Worm (Caenorhabditis elegans) whole organism, late embryonic: ENCODE data around the gene mks-3.

Source experiments
- Y22D7AL.16 ChIP-seq: sonication (generic microtip); optimal IDR thresholded peaks from 2 replicates; lab custom pipeline; 2016; ENCODE audit warnings: missing genetic modification characterization, missing compliant biosample characterization
- ahr-1 ChIP-seq: sonication (generic microtip); optimal IDR thresholded peaks from 2 replicates; lab custom pipeline; 2016; ENCODE audit warnings: missing genetic modification characterization, missing compliant biosample characterization
- fkh-10 ChIP-seq: fragments of 150-350 bp; optimal IDR thresholded peaks from 2 replicates; lab custom pipeline; 2014; ENCODE audit warnings: missing biosample characterization, missing genetic modification reagents, missing genetic modification characterization
- hlh-13 ChIP-seq: fragments of 200-800 bp; sonication (Bioruptor generic); optimal IDR thresholded peaks from 2 replicates; lab custom pipeline; 2018; ENCODE audit warnings: mild to moderate bottlenecking, missing genetic modification characterization, missing compliant biosample characterization
- ref-2 ChIP-seq: sonication (generic microtip); optimal IDR thresholded peaks from 2 replicates; lab custom pipeline; 2016; ENCODE audit warnings: missing genetic modification characterization, missing compliant biosample characterization
- sox-2 ChIP-seq: fragments of 200-800 bp; sonication (Bioruptor generic); IDR thresholded peaks from 2 replicates; pipeline ENCODE4 v1.3.6; 2022; ENCODE audit warnings: missing genetic modification reagents, missing genetic modification characterization, missing compliant biosample characterization
- sox-4 ChIP-seq: sonication (generic microtip); optimal IDR thresholded peaks from 2 replicates; lab custom pipeline; 2017; ENCODE audit warnings: mild to moderate bottlenecking, missing genetic modification characterization, inconsistent platforms, missing compliant biosample characterization
- unc-86 ChIP-seq: sonication (generic microtip); optimal IDR thresholded peaks from 2 replicates; lab custom pipeline; 2016; ENCODE audit warnings: missing genetic modification characterization, missing compliant biosample characterization

DNA sequence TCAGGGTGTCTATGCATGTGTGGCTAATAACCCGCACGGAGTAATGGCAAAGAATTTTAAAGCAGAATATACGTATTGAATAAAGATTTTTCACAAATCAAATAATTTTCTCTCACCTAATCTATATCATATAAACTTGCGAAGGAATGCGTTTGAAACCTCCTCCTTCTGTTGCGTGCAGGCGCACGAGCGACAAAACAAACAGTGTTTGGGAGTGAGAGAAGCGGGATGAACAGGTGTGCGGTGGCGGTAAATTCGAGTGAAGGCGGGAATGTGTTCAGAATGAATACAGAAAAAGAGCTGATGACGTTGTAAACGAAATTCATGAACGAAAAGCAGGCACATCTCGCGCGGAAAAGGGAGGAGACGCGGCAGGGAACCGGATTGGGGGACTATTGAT lies 30.9 kb upstream of the mks-3 start:
- TF ChIP-seq Y22D7AL.16 (tag; lab: Kevin White, UChicago) (no peak), unc-86 (tag; lab: Kevin White, UChicago) (no peak), sox-4 (tag; lab: Kevin White, UChicago) (no peak), hlh-13 (no peak), ref-2 (tag; lab: Kevin White, UChicago) (no peak), sox-2 (GFP tag; lab: Robert Waterston, UW) (no peak), ahr-1 (tag; lab: Kevin White, UChicago) (no peak), fkh-10 (GFP tag; lab: Kevin White, UChicago) (no peak)
